Worm (Caenorhabditis elegans) whole organism, L1 larva: ENCODE measurements around the gene lin-49.

Experiments used
- ceh-8 ChIP-seq: fragments of 200-800 bp; sonication (Bioruptor generic); optimal IDR thresholded peaks from 2 replicates; lab custom pipeline; 2018; ENCODE audit warnings: mild to moderate bottlenecking, missing genetic modification characterization, moderate library complexity, missing compliant biosample characterization
- tbx-2 ChIP-seq: sonication (generic microtip); optimal IDR thresholded peaks from 2 replicates; lab custom pipeline; 2016; ENCODE audit warnings: missing genetic modification characterization, missing compliant biosample characterization
- unc-62 ChIP-seq: fragments of 150-350 bp; optimal IDR thresholded peaks from 2 replicates; lab custom pipeline; 2014; ENCODE audit warnings: missing biosample characterization, missing genetic modification reagents, missing genetic modification characterization
- ztf-11 ChIP-seq, 2 experiments: sonication (generic microtip); optimal IDR thresholded peaks; 2 replicates each; lab custom pipeline; 2016 to 2017; ENCODE audit warnings: missing genetic modification characterization in 2 of 2, missing biosample characterization in 1 of 2, missing compliant biosample characterization in 1 of 2

ce11 chrIV:8631033-8631432, 10.6 kb downstream of the lin-49 start, which contains the start of gene dgk-4:
- no peak for TF ChIP-seq ztf-11 (tag; optimal IDR thresholded peaks at IDR 0.05; lab: Kevin White, UChicago)
- no peak for TF ChIP-seq ceh-8
- TF ChIP-seq unc-62 (GFP tag; lab: Kevin White, UChicago): no peak
- TF ChIP-seq tbx-2 (tag; lab: Kevin White, UChicago): no peak
